Fruit fly (Drosophila melanogaster): ENCODE results near the gene CG34427.

- TF ChIP-seq Snoo (tag; optimal IDR thresholded peaks at IDR 0.05) (no peak), CG14655 (GFP tag; optimal IDR thresholded peaks at IDR 0.05) (peak; percentile 62), CG4496 (GFP tag; IDR thresholded peaks at IDR 0.05) (peak; percentile 90), CG8159 (tag; optimal IDR thresholded peaks at IDR 0.05) (peak; percentile 48), EcR (GFP tag; optimal IDR thresholded peaks at IDR 0.05) (no peak)
Measured at dm6 chr3L:8813484-8813883, 8.9 kb downstream of the CG34427 start.
